Worm (Caenorhabditis elegans) whole organism, mixed stage, embryonic: Measurements from ENCODE around the gene knl-1.
A peak's percentile ranks its signal among the peaks of the same experiment; 100 is the strongest.

Experiments
- M03D4.4 ChIP-seq: sonication (generic microtip); optimal IDR thresholded peaks from 2 replicates; lab custom pipeline; 2017; ENCODE audit warnings: mild to moderate bottlenecking, missing genetic modification characterization, missing compliant biosample characterization
- blmp-1 ChIP-seq: fragments of 150-350 bp; optimal IDR thresholded peaks from 2 replicates; lab custom pipeline; 2014; ENCODE audit warnings: missing biosample characterization, missing genetic modification characterization
- ceh-39 ChIP-seq: fragments of 150-350 bp; optimal IDR thresholded peaks from 2 replicates; lab custom pipeline; 2014; ENCODE audit warnings: missing biosample characterization, missing genetic modification characterization
- ces-1 ChIP-seq: fragments of 150-350 bp; optimal IDR thresholded peaks from 2 replicates; lab custom pipeline; 2014; ENCODE audit warnings: missing biosample characterization, missing genetic modification reagents, missing genetic modification characterization
- drap-1 ChIP-seq: fragments of 200-800 bp; sonication (Bioruptor generic); optimal IDR thresholded peaks from 3 replicates; lab custom pipeline; 2018; ENCODE audit warnings: mild to moderate bottlenecking, missing genetic modification characterization, missing compliant biosample characterization
- elt-1 ChIP-seq: sonication (generic microtip); optimal IDR thresholded peaks from 2 replicates; lab custom pipeline; 2017; ENCODE audit warnings: missing genetic modification characterization, mild to moderate bottlenecking, missing compliant biosample characterization, antibody characterized with exemption, moderate library complexity, borderline replicate concordance; ENCODE audit not compliant: insufficient read depth
- elt-3 ChIP-seq: fragments of 150-350 bp; optimal IDR thresholded peaks from 2 replicates; lab custom pipeline; 2014; ENCODE audit warnings: missing biosample characterization, missing genetic modification characterization
- ham-2 ChIP-seq: fragments of 200-800 bp; sonication (Bioruptor generic); optimal IDR thresholded peaks from 2 replicates; lab custom pipeline; 2018; ENCODE audit warnings: mild to moderate bottlenecking, missing genetic modification characterization, missing compliant biosample characterization
- hlh-1 ChIP-seq: fragments of 150-350 bp; optimal IDR thresholded peaks from 2 replicates; lab custom pipeline; 2014; ENCODE audit warnings: missing biosample characterization, missing genetic modification reagents, missing genetic modification characterization
- lin-13 ChIP-seq: fragments of 150-350 bp; optimal IDR thresholded peaks from 2 replicates; lab custom pipeline; 2014; ENCODE audit warnings: missing biosample characterization, missing genetic modification characterization
- lsy-2 ChIP-seq: fragments of 150-350 bp; optimal IDR thresholded peaks from 2 replicates; lab custom pipeline; 2014; ENCODE audit warnings: missing biosample characterization, missing genetic modification characterization
- mab-5 ChIP-seq: fragments of 150-350 bp; optimal IDR thresholded peaks from 2 replicates; lab custom pipeline; 2014; ENCODE audit warnings: missing biosample characterization, missing genetic modification characterization
- mep-1 ChIP-seq: fragments of 150-350 bp; optimal IDR thresholded peaks from 2 replicates; lab custom pipeline; 2017; ENCODE audit warnings: missing biosample characterization, missing genetic modification reagents, missing genetic modification characterization, inconsistent platforms
- mls-2 ChIP-seq: sonication (generic microtip); optimal IDR thresholded peaks from 2 replicates; lab custom pipeline; 2016; ENCODE audit warnings: mild to moderate bottlenecking, missing genetic modification characterization, moderate library complexity, missing compliant biosample characterization
- nhr-12 ChIP-seq: fragments of 150-350 bp; optimal IDR thresholded peaks from 2 replicates; lab custom pipeline; 2014; ENCODE audit warnings: missing biosample characterization, missing genetic modification characterization
- nhr-2 ChIP-seq: fragments of 150-350 bp; optimal IDR thresholded peaks from 2 replicates; lab custom pipeline; 2014; ENCODE audit warnings: missing biosample characterization, missing genetic modification characterization
- nhr-237 ChIP-seq: fragments of 150-350 bp; optimal IDR thresholded peaks from 2 replicates; lab custom pipeline; 2014; ENCODE audit warnings: missing biosample characterization, missing genetic modification characterization
- nhr-28 ChIP-seq: fragments of 150-350 bp; optimal IDR thresholded peaks from 2 replicates; lab custom pipeline; 2014; ENCODE audit warnings: missing biosample characterization, missing genetic modification characterization
- sem-2 ChIP-seq: fragments of 200-800 bp; sonication (Bioruptor generic); optimal IDR thresholded peaks from 2 replicates; lab custom pipeline; 2018; ENCODE audit warnings: mild to moderate bottlenecking, missing genetic modification characterization, missing compliant biosample characterization
- snpc-4 ChIP-seq: fragments of 150-350 bp; optimal IDR thresholded peaks from 2 replicates; lab custom pipeline; 2014; ENCODE audit warnings: missing biosample characterization, missing genetic modification characterization
- sptf-1 ChIP-seq: sonication (generic microtip); optimal IDR thresholded peaks from 2 replicates; lab custom pipeline; 2017; ENCODE audit warnings: mild to moderate bottlenecking, missing genetic modification characterization, moderate library complexity, missing compliant biosample characterization
- unc-120 ChIP-seq: sonication (generic microtip); optimal IDR thresholded peaks from 2 replicates; lab custom pipeline; 2017; ENCODE audit warnings: missing genetic modification characterization, missing compliant biosample characterization; ENCODE audit not compliant: poor library complexity, severe bottlenecking
- unc-39 ChIP-seq: fragments of 150-350 bp; optimal IDR thresholded peaks from 2 replicates; lab custom pipeline; 2014; ENCODE audit warnings: missing biosample characterization, missing genetic modification characterization
- unc-62 ChIP-seq: fragments of 150-350 bp; optimal IDR thresholded peaks from 2 replicates; lab custom pipeline; 2014; ENCODE audit warnings: missing biosample characterization, missing genetic modification reagents, missing genetic modification characterization
- zip-8 ChIP-seq: fragments of 150-350 bp; optimal IDR thresholded peaks from 2 replicates; lab custom pipeline; 2014; ENCODE audit warnings: missing biosample characterization, missing genetic modification characterization
- ztf-11 ChIP-seq: fragments of 150-350 bp; optimal IDR thresholded peaks from 2 replicates; lab custom pipeline; 2014; ENCODE audit warnings: missing biosample characterization, missing genetic modification characterization

The knl-1 gene

ce11 chrIII:8279567-8279966, 29.1 kb downstream of the knl-1 start:
- no peak for TF ChIP-seq lsy-2
- peak; percentile 74 for TF ChIP-seq ces-1 (GFP tag; lab: Kevin White, UChicago)
- peak; percentile 75 for TF ChIP-seq nhr-2 (tag; lab: Kevin White, UChicago)
- TF ChIP-seq elt-1 (tag; lab: Kevin White, UChicago) = peak; percentile 96

ce11 chrIII:8280352-8280751, 29.9 kb downstream of the knl-1 start:
- TF ChIP-seq ham-2 (GFP tag; lab: Kevin White, UChicago) (no peak), elt-3 (tag; lab: Kevin White, UChicago) (no peak)
- TF ChIP-seq, all 35 proteins: peak for 0

ce11 chrIII:8281310-8281709, 30.9 kb downstream of the knl-1 start:
- TF ChIP-seq mab-5 (tag; lab: Kevin White, UChicago) (no peak), nhr-2 (tag; lab: Kevin White, UChicago) (peak; percentile 4)

- TF ChIP-seq nhr-2 (tag; lab: Kevin White, UChicago) = peak; percentile 21
- no peak for TF ChIP-seq ztf-11 (tag; lab: Kevin White, UChicago)
- no peak for TF ChIP-seq sem-2 (GFP tag; lab: Kevin White, UChicago)
- TF ChIP-seq ces-1 (GFP tag; lab: Kevin White, UChicago) = no peak
- no peak for TF ChIP-seq nhr-237 (tag; lab: Kevin White, UChicago)
- no peak for TF ChIP-seq elt-1 (tag; lab: Kevin White, UChicago)
- TF ChIP-seq mls-2 (tag; lab: Kevin White, UChicago) = no peak
- TF ChIP-seq blmp-1 (tag; lab: Kevin White, UChicago) = no peak
- TF ChIP-seq lin-13 (tag; lab: Kevin White, UChicago) = no peak
- no peak for TF ChIP-seq ceh-39 (tag; lab: Kevin White, UChicago)
- TF ChIP-seq hlh-1 (tag; lab: Kevin White, UChicago) = peak; percentile 5
- no peak for TF ChIP-seq sptf-1
- TF ChIP-seq mep-1 (tag; lab: Kevin White, UChicago) = no peak
- TF ChIP-seq unc-39 (tag; lab: Kevin White, UChicago) = no peak
- no peak for TF ChIP-seq drap-1 (GFP tag; lab: Kevin White, UChicago)
- no peak for TF ChIP-seq nhr-12 (tag; lab: Kevin White, UChicago)
- no peak for TF ChIP-seq lsy-2
- TF ChIP-seq snpc-4 = no peak
- TF ChIP-seq M03D4.4 = no peak
- no peak for TF ChIP-seq elt-3 (tag; lab: Kevin White, UChicago)
- no peak for TF ChIP-seq unc-120 (tag; lab: Kevin White, UChicago)
- TF ChIP-seq zip-8 = peak; percentile 35
- TF ChIP-seq unc-62 (GFP tag; lab: Kevin White, UChicago) = no peak
- TF ChIP-seq nhr-28 = no peak
Measured at ce11 chrIII:8283525-8283924, 33.1 kb downstream of the knl-1 start.

- peak; percentile 23 for TF ChIP-seq ces-1 (GFP tag; lab: Kevin White, UChicago)
- TF ChIP-seq nhr-2 (tag; lab: Kevin White, UChicago) = no peak
Measured at ce11 chrIII:8286003-8286402, 35.6 kb downstream of the knl-1 start.

ce11 chrIII:8286824-8287223, 36.4 kb downstream of the knl-1 start:
- TF ChIP-seq hlh-1 (tag; lab: Kevin White, UChicago) = peak; percentile 91
- no peak for TF ChIP-seq sem-2 (GFP tag; lab: Kevin White, UChicago)

ce11 chrIII:8287519-8287918, 37.1 kb downstream of the knl-1 start:
- TF ChIP-seq sptf-1 (peak; percentile 27), unc-120 (tag; lab: Kevin White, UChicago) (peak; percentile 66), ceh-39 (tag; lab: Kevin White, UChicago) (no peak)

- TF ChIP-seq ces-1 (GFP tag; lab: Kevin White, UChicago) (peak; percentile 95), sem-2 (GFP tag; lab: Kevin White, UChicago) (no peak), elt-1 (tag; lab: Kevin White, UChicago) (peak; percentile 43), drap-1 (GFP tag; lab: Kevin White, UChicago) (no peak)
Measured at ce11 chrIII:8289181-8289580, 38.7 kb downstream of the knl-1 start.
